Worm (Caenorhabditis elegans) whole organism, late embryonic: Measurements from ENCODE around the gene ZK686.3.

Source experiments
- ceh-18 ChIP-seq: sonication (generic microtip); optimal IDR thresholded peaks from 2 replicates; lab custom pipeline; 2016; ENCODE audit warnings: missing genetic modification characterization, missing compliant biosample characterization
- ceh-19 ChIP-seq: fragments of 200-800 bp; sonication (Bioruptor generic); optimal IDR thresholded peaks from 2 replicates; lab custom pipeline; 2018; ENCODE audit warnings: mild to moderate bottlenecking, missing genetic modification characterization, missing compliant biosample characterization
- ceh-48 ChIP-seq: sonication (generic microtip); optimal IDR thresholded peaks from 2 replicates; lab custom pipeline; 2016; ENCODE audit warnings: missing genetic modification characterization, inconsistent platforms, missing compliant biosample characterization
- ceh-6 ChIP-seq: fragments of 200-800 bp; sonication (Bioruptor generic); optimal IDR thresholded peaks from 2 replicates; lab custom pipeline; 2018; ENCODE audit warnings: mild to moderate bottlenecking, missing genetic modification characterization, missing compliant biosample characterization
- eyg-1 ChIP-seq: sonication (generic microtip); optimal IDR thresholded peaks from 2 replicates; lab custom pipeline; 2016; ENCODE audit warnings: missing genotype, missing genetic modification characterization, missing compliant biosample characterization
- hlh-15 ChIP-seq: sonication (generic microtip); optimal IDR thresholded peaks from 2 replicates; lab custom pipeline; 2016; ENCODE audit warnings: missing genetic modification characterization, missing compliant biosample characterization
- nfya-1 ChIP-seq: sonication (generic microtip); optimal IDR thresholded peaks from 2 replicates; lab custom pipeline; 2017; ENCODE audit warnings: missing genetic modification characterization, mild to moderate bottlenecking, missing compliant biosample characterization, antibody characterized with exemption, moderate library complexity
- npax-4 ChIP-seq: sonication (generic microtip); optimal IDR thresholded peaks from 2 replicates; lab custom pipeline; 2016; ENCODE audit warnings: missing genetic modification characterization, missing compliant biosample characterization
- rnt-1 ChIP-seq: sonication (generic microtip); optimal IDR thresholded peaks from 2 replicates; lab custom pipeline; 2016; ENCODE audit warnings: missing genetic modification characterization, missing compliant biosample characterization
- unc-55 ChIP-seq: sonication (generic microtip); optimal IDR thresholded peaks from 2 replicates; lab custom pipeline; 2017; ENCODE audit warnings: missing biosample characterization, missing genetic modification reagents, missing genetic modification characterization

ZK686.3 gene

ce11 chrIII:7718318-7718717, 50.5 kb downstream of the ZK686.3 start:
- TF ChIP-seq npax-4 (no peak), rnt-1 (tag; lab: Kevin White, UChicago) (peak; percentile 6), hlh-15 (tag; lab: Kevin White, UChicago) (no peak), ceh-19 (GFP tag; lab: Kevin White, UChicago) (no peak), unc-55 (GFP tag; lab: Kevin White, UChicago) (peak; percentile 3), eyg-1 (tag; lab: Kevin White, UChicago) (no peak), ceh-48 (tag; lab: Kevin White, UChicago) (no peak), ceh-18 (tag; lab: Kevin White, UChicago) (peak; percentile 47), ceh-6 (no peak), nfya-1 (peak; percentile 24)
